Worm (Caenorhabditis elegans) whole organism, L3 larva: Measurements from ENCODE around the gene F35H10.10.

ENCODE experiments used
- R02D3.7 ChIP-seq: fragments of 150-350 bp; optimal IDR thresholded peaks from 2 replicates; lab custom pipeline; 2014; ENCODE audit warnings: missing biosample characterization, missing genetic modification characterization
- ama-1 ChIP-seq: fragments of 150-350 bp; optimal IDR thresholded peaks from 2 replicates; lab custom pipeline; 2018
- elt-2 ChIP-seq: sonication (generic microtip); optimal IDR thresholded peaks from 2 replicates; lab custom pipeline; 2016; ENCODE audit warnings: missing genetic modification reagents, mild to moderate bottlenecking, missing genetic modification characterization, missing compliant biosample characterization
- fos-1 ChIP-seq: fragments of 150-350 bp; optimal IDR thresholded peaks from 2 replicates; lab custom pipeline; 2014; ENCODE audit warnings: missing biosample characterization, missing genetic modification characterization
- jun-1 ChIP-seq: fragments of 150-350 bp; optimal IDR thresholded peaks from 2 replicates; lab custom pipeline; 2014; ENCODE audit warnings: missing biosample characterization, missing genetic modification reagents, missing genetic modification characterization
- mdl-1 ChIP-seq: fragments of 150-350 bp; optimal IDR thresholded peaks from 2 replicates; lab custom pipeline; 2014; ENCODE audit warnings: missing biosample characterization, missing genetic modification characterization
- nhr-12 ChIP-seq: fragments of 150-350 bp; optimal IDR thresholded peaks from 2 replicates; lab custom pipeline; 2014; ENCODE audit warnings: missing biosample characterization, missing genetic modification characterization
- nhr-23 ChIP-seq: fragments of 150-350 bp; optimal IDR thresholded peaks from 2 replicates; lab custom pipeline; 2014; ENCODE audit warnings: missing biosample characterization, missing genetic modification reagents, missing genetic modification characterization
- nhr-237 ChIP-seq: fragments of 150-350 bp; optimal IDR thresholded peaks from 2 replicates; lab custom pipeline; 2014; ENCODE audit warnings: missing biosample characterization, missing genetic modification characterization
- nhr-25 ChIP-seq: sonication (generic microtip); optimal IDR thresholded peaks from 2 replicates; lab custom pipeline; 2017; ENCODE audit warnings: missing biosample characterization, missing genetic modification characterization
- snpc-4 ChIP-seq: fragments of 150-350 bp; optimal IDR thresholded peaks from 2 replicates; lab custom pipeline; 2014; ENCODE audit warnings: missing biosample characterization, missing genetic modification characterization
- ztf-4 ChIP-seq: fragments of 150-350 bp; optimal IDR thresholded peaks from 2 replicates; lab custom pipeline; 2014; ENCODE audit warnings: missing biosample characterization, missing genetic modification characterization

DNA sequence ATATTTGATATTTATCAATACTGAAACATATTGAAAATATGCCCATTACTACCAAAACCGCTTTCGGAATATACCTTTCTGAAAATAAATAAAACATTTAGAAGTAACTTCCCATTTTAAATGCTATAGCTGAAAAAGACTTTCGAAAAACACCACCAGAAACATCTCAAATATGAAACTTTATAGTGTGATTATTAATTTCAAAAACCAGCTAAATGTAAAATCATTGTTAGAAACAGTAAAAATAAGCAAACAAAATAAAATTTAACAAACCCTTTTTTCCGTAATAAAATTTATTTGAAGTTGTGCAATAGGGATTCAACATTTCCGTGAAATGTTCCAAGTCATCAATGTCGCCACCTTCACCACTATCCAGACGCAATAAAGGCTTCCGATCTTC is 44.7 kb downstream of the F35H10.10 start, which contains the start of the genes K07H8.5 and K07H8.8:
- TF ChIP-seq snpc-4 (no peak), jun-1 (tag; lab: Kevin White, UChicago) (no peak), ztf-4 (no peak), nhr-25 (tag; lab: Kevin White, UChicago) (no peak), elt-2 (tag; lab: Kevin White, UChicago) (no peak), R02D3.7 (tag; lab: Kevin White, UChicago) (no peak), nhr-23 (tag; lab: Kevin White, UChicago) (no peak), fos-1 (tag; lab: Kevin White, UChicago) (no peak), mdl-1 (no peak), nhr-237 (no peak), ama-1 (no peak), nhr-12 (no peak)
